Fruit fly (Drosophila melanogaster) whole organism, embryonic: ENCODE results near the gene CG7483.

Source experiments
- Awh ChIP-seq: fragments of 200-800 bp; sonication (Bioruptor generic); IDR thresholded peaks from 2 replicates; pipeline ENCODE4, ENCODE4 v1.3.6; 2022; ENCODE audit warnings: missing biosample characterization, missing genetic modification characterization
- CG11695 ChIP-seq: fragments of 200-800 bp; sonication (Bioruptor generic); IDR thresholded peaks from 3 replicates; pipeline ENCODE4 v1.3.6; 2022; ENCODE audit warnings: missing biosample characterization, missing genetic modification characterization
- CG12769 ChIP-seq: fragments of 200-800 bp; sonication (Bioruptor generic); optimal IDR thresholded peaks from 2 replicates; lab custom pipeline; 2019; ENCODE audit warnings: missing biosample characterization, mild to moderate bottlenecking, missing genetic modification characterization, moderate library complexity
- CG14710 ChIP-seq: fragments of 200-800 bp; sonication (Bioruptor generic); optimal IDR thresholded peaks from 3 replicates; lab custom pipeline; 2019; ENCODE audit warnings: missing biosample characterization, mild to moderate bottlenecking, missing genetic modification characterization, moderate library complexity
- CG16813 ChIP-seq: fragments of 200-800 bp; sonication (Bioruptor generic); IDR thresholded peaks from 3 replicates; pipeline ENCODE4 v1.3.6; 2022; ENCODE audit warnings: missing biosample characterization, missing genetic modification characterization; ENCODE audit not compliant: partially characterized antibody
- CG1792 ChIP-seq: fragments of 200-800 bp; sonication (Bioruptor generic); optimal IDR thresholded peaks from 2 replicates; lab custom pipeline; 2016; ENCODE audit warnings: missing biosample characterization, missing genetic modification characterization
- CG4282 ChIP-seq: fragments of 200-800 bp; sonication (Bioruptor generic); optimal IDR thresholded peaks from 2 replicates; lab custom pipeline; 2016; ENCODE audit warnings: missing biosample characterization, missing genetic modification characterization
- CG43689 ChIP-seq: fragments of 200-800 bp; sonication (Bioruptor generic); IDR thresholded peaks from 2 replicates; pipeline ENCODE4 v1.3.6; 2022; ENCODE audit warnings: missing biosample characterization, missing genetic modification characterization
- CG6854 ChIP-seq: fragments of 200-800 bp; sonication (Bioruptor generic); optimal IDR thresholded peaks from 3 replicates; lab custom pipeline; 2017; ENCODE audit warnings: missing biosample characterization, mild to moderate bottlenecking, missing genetic modification characterization
- CG7963 ChIP-seq: fragments of 200-800 bp; sonication (Bioruptor generic); IDR thresholded peaks from 3 replicates; pipeline ENCODE4 v1.3.6; 2022; ENCODE audit warnings: missing biosample characterization, missing genetic modification characterization; ENCODE audit not compliant: partially characterized antibody
- CG7987 ChIP-seq: fragments of 200-800 bp; sonication (Bioruptor generic); optimal IDR thresholded peaks from 2 replicates; lab custom pipeline; 2018; ENCODE audit warnings: missing biosample characterization, mild to moderate bottlenecking, missing genetic modification characterization, moderate library complexity
- CG8944 ChIP-seq: fragments of 200-800 bp; sonication (Bioruptor generic); optimal IDR thresholded peaks from 3 replicates; lab custom pipeline; 2016; ENCODE audit warnings: missing biosample characterization, missing genetic modification characterization
- CG9932 ChIP-seq: fragments of 200-800 bp; sonication (Bioruptor generic); IDR thresholded peaks from 2 replicates; pipeline ENCODE4 v1.3.6; 2022; ENCODE audit warnings: missing biosample characterization, missing genetic modification characterization
- D19A ChIP-seq: fragments of 200-800 bp; optimal IDR thresholded peaks from 3 replicates; lab custom pipeline; 2019; ENCODE audit warnings: missing biosample characterization, mild to moderate bottlenecking, missing genetic modification characterization, moderate library complexity
- Dad ChIP-seq: fragments of 200-800 bp; sonication (Bioruptor generic); optimal IDR thresholded peaks from 3 replicates; lab custom pipeline; 2016; ENCODE audit warnings: missing biosample characterization, missing genetic modification characterization
- Dek ChIP-seq: fragments of 200-800 bp; sonication (Bioruptor generic); optimal IDR thresholded peaks from 3 replicates; lab custom pipeline; 2019; ENCODE audit warnings: missing biosample characterization, mild to moderate bottlenecking, missing genetic modification characterization, moderate library complexity
- Ets65A ChIP-seq: fragments of 200-800 bp; sonication (Bioruptor generic); peaks from one replicate; lab custom pipeline; 2016; ENCODE audit warnings: missing biosample characterization, missing genetic modification characterization
- Fer3 ChIP-seq: fragments of 200-800 bp; sonication (Bioruptor generic); optimal IDR thresholded peaks from 2 replicates; lab custom pipeline; 2018; ENCODE audit warnings: missing biosample characterization, mild to moderate bottlenecking, missing genetic modification characterization, moderate library complexity
- Hr51 ChIP-seq, 2 experiments: fragments of 200-800 bp; sonication (Bioruptor generic); optimal IDR thresholded peaks; 2 replicates in 1 of 2; 3 replicates in 1 of 2; lab custom pipeline; 2016 to 2018; ENCODE audit warnings: missing biosample characterization in 2 of 2, missing genetic modification characterization in 2 of 2, mild to moderate bottlenecking in 1 of 2, moderate library complexity in 1 of 2
- Jarid2 ChIP-seq: fragments of 200-800 bp; sonication (Bioruptor generic); optimal IDR thresholded peaks from 3 replicates; lab custom pipeline; 2017; ENCODE audit warnings: mild to moderate bottlenecking, missing biosample characterization, missing genetic modification reagents, missing genetic modification characterization
- Max ChIP-seq: fragments of 200-800 bp; sonication (Bioruptor generic); optimal IDR thresholded peaks from 2 replicates; lab custom pipeline; 2016; ENCODE audit warnings: missing biosample characterization, mild to moderate bottlenecking, missing genetic modification characterization
- Med ChIP-seq: fragments of 200-800 bp; sonication (Bioruptor generic); peaks from one replicate; lab custom pipeline; 2016; ENCODE audit warnings: missing biosample characterization, missing genetic modification characterization, mild to moderate bottlenecking, inconsistent platforms, moderate library complexity
- Meics ChIP-seq: fragments of 200-800 bp; sonication (Bioruptor generic); optimal IDR thresholded peaks from 2 replicates; lab custom pipeline; 2017; ENCODE audit warnings: missing biosample characterization, mild to moderate bottlenecking, missing genetic modification characterization
- Myb ChIP-seq: fragments of 200-800 bp; sonication (Bioruptor generic); optimal IDR thresholded peaks from 2 replicates; lab custom pipeline; 2016; ENCODE audit warnings: missing biosample characterization, missing genetic modification characterization
- Optix ChIP-seq: fragments of 200-800 bp; sonication (Bioruptor generic); IDR thresholded peaks from 3 replicates; pipeline ENCODE4 v1.3.6; 2022; ENCODE audit warnings: missing biosample characterization, missing genetic modification characterization
- Poxn ChIP-seq: fragments of 200-800 bp; sonication (Bioruptor generic); IDR thresholded peaks from 2 replicates; pipeline ENCODE4 v1.3.6; 2022; ENCODE audit warnings: missing biosample characterization, missing genetic modification characterization
- Sox100B ChIP-seq: fragments of 200-800 bp; sonication (Bioruptor generic); optimal IDR thresholded peaks from 3 replicates; lab custom pipeline; 2018; ENCODE audit warnings: missing biosample characterization, mild to moderate bottlenecking, missing genetic modification characterization
- Sry-β ChIP-seq: fragments of 200-800 bp; sonication (Bioruptor generic); optimal IDR thresholded peaks from 2 replicates; lab custom pipeline; 2018; ENCODE audit warnings: missing biosample characterization, mild to moderate bottlenecking, missing genetic modification characterization, moderate library complexity
- chn ChIP-seq: fragments of 200-800 bp; sonication (Bioruptor generic); optimal IDR thresholded peaks from 2 replicates; lab custom pipeline; 2016; ENCODE audit warnings: missing biosample characterization, missing genetic modification characterization
- dmrt11E ChIP-seq: fragments of 200-800 bp; sonication (Bioruptor generic); optimal IDR thresholded peaks from 3 replicates; lab custom pipeline; 2018; ENCODE audit warnings: missing biosample characterization, mild to moderate bottlenecking, missing genetic modification characterization, moderate library complexity
- esg ChIP-seq: fragments of 200-800 bp; sonication (Bioruptor generic); conservative IDR thresholded peaks from 2 replicates; pipeline ENCODE4 v1.3.6; 2022; ENCODE audit warnings: missing biosample characterization, missing genetic modification characterization
- ewg ChIP-seq: fragments of 200-800 bp; sonication (Bioruptor generic); optimal IDR thresholded peaks from 3 replicates; lab custom pipeline; 2017; ENCODE audit warnings: mild to moderate bottlenecking, missing biosample characterization, missing genetic modification reagents, missing genetic modification characterization
- fd102C ChIP-seq: fragments of 200-800 bp; sonication (Bioruptor generic); optimal IDR thresholded peaks from 2 replicates; lab custom pipeline; 2018; ENCODE audit warnings: missing biosample characterization, mild to moderate bottlenecking, missing genetic modification characterization, moderate library complexity
- fd3F ChIP-seq: fragments of 200-800 bp; sonication (Bioruptor generic); optimal IDR thresholded peaks from 2 replicates; lab custom pipeline; 2018; ENCODE audit warnings: missing biosample characterization, mild to moderate bottlenecking, missing genetic modification characterization, moderate library complexity
- fd64A ChIP-seq: fragments of 200-800 bp; sonication (Bioruptor generic); optimal IDR thresholded peaks from 3 replicates; lab custom pipeline; 2018; ENCODE audit warnings: missing biosample characterization, mild to moderate bottlenecking, missing genetic modification characterization
- gcm ChIP-seq: fragments of 200-800 bp; sonication (Bioruptor generic); optimal IDR thresholded peaks from 2 replicates; lab custom pipeline; 2019; ENCODE audit warnings: missing biosample characterization, mild to moderate bottlenecking, missing genetic modification characterization, moderate library complexity
- insv ChIP-seq, 2 experiments: fragments of 200-800 bp; sonication (Bioruptor generic); optimal IDR thresholded peaks; 3 replicates each; lab custom pipeline; 2016 to 2018; ENCODE audit warnings: missing biosample characterization in 2 of 2, missing genetic modification characterization in 2 of 2
- jumu ChIP-seq: fragments of 200-800 bp; sonication (Bioruptor generic); optimal IDR thresholded peaks from 3 replicates; lab custom pipeline; 2016; ENCODE audit warnings: missing biosample characterization, missing genetic modification characterization
- ken ChIP-seq: fragments of 200-800 bp; sonication (Bioruptor generic); IDR thresholded peaks from 3 replicates; pipeline ENCODE4 v1.3.6; 2022; ENCODE audit warnings: missing biosample characterization, missing genetic modification characterization
- nerfin-2 ChIP-seq: fragments of 200-800 bp; sonication (Bioruptor generic); IDR thresholded peaks from 2 replicates; pipeline ENCODE4 v1.3.6; 2022; ENCODE audit warnings: missing biosample characterization, missing genetic modification characterization; ENCODE audit not compliant: partially characterized antibody
- oc ChIP-seq: fragments of 200-800 bp; sonication (Bioruptor generic); optimal IDR thresholded peaks from 2 replicates; lab custom pipeline; 2018; ENCODE audit warnings: missing biosample characterization, mild to moderate bottlenecking, missing genetic modification characterization, moderate library complexity
- odd ChIP-seq: fragments of 200-800 bp; sonication (Bioruptor generic); optimal IDR thresholded peaks from 2 replicates; lab custom pipeline; 2017; ENCODE audit warnings: missing biosample characterization, mild to moderate bottlenecking, missing genetic modification characterization
- otp ChIP-seq: fragments of 200-800 bp; sonication (Bioruptor generic); IDR thresholded peaks from 3 replicates; pipeline ENCODE4, ENCODE4 v1.3.6; 2022; ENCODE audit warnings: missing biosample characterization, missing genetic modification characterization
- pita ChIP-seq: fragments of 200-800 bp; sonication (Bioruptor generic); optimal IDR thresholded peaks from 2 replicates; lab custom pipeline; 2017; ENCODE audit warnings: missing biosample characterization, mild to moderate bottlenecking, missing genetic modification characterization
- sim ChIP-seq: fragments of 200-800 bp; sonication (Bioruptor generic); IDR thresholded peaks from 2 replicates; pipeline ENCODE4 v1.3.6; 2022; ENCODE audit warnings: missing biosample characterization, missing genetic modification characterization
- so ChIP-seq: fragments of 200-800 bp; sonication (Bioruptor generic); IDR thresholded peaks from 3 replicates; pipeline ENCODE4 v1.3.6; 2022; ENCODE audit warnings: missing biosample characterization, missing genetic modification characterization
- sug ChIP-seq: fragments of 200-800 bp; optimal IDR thresholded peaks from 2 replicates; lab custom pipeline; 2019; ENCODE audit warnings: missing biosample characterization, mild to moderate bottlenecking, missing genetic modification characterization, moderate library complexity
- tgo ChIP-seq: fragments of 200-800 bp; sonication (Bioruptor generic); IDR thresholded peaks from 3 replicates; pipeline ENCODE4 v1.3.6; 2022; ENCODE audit warnings: missing biosample characterization, missing genetic modification characterization
- unc-4 ChIP-seq: fragments of 200-800 bp; sonication (Bioruptor generic); IDR thresholded peaks from 2 replicates; pipeline ENCODE4 v1.3.6; 2022; ENCODE audit warnings: missing biosample characterization, missing genetic modification characterization; ENCODE audit not compliant: partially characterized antibody
- unpg ChIP-seq: fragments of 200-800 bp; sonication (Bioruptor generic); optimal IDR thresholded peaks from 3 replicates; lab custom pipeline; 2018; ENCODE audit warnings: missing biosample characterization, mild to moderate bottlenecking, missing genetic modification characterization, moderate library complexity

The CG7483 gene

DNA sequence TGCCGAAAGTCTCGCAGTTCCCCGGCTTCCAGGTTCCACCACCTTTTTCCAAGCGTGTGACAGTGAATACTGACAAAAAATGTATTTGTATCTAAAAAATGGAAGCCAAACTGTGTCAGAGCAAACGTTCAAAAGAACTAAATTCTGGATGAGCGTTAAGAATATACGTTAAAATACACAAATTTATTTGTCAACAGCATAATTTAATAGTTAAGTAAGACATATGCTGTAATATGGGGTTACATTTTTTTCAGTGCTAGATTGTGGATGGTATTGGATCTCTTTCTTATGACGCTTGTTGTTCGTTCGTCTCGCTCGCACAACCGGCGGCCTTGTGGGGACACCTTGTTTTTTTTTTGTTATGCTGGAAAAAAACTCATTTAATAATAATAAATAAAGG is 42.6 kb downstream of the CG7483 start (continued):
- TF ChIP-seq CG14710 (tag; lab: Kevin White, UChicago) (peak; percentile 80), Dek (tag; lab: Kevin White, UChicago) (peak; percentile 97), Sry-β (GFP tag; lab: Kevin White, UChicago) (no peak), Fer3 (tag; lab: Kevin White, UChicago) (peak; percentile 97), ken (GFP tag; lab: Robert Waterston, UW) (peak; percentile 90), unpg (GFP tag; lab: Kevin White, UChicago) (peak; percentile 97), sim (peak; percentile 82), CG12769 (tag; lab: Kevin White, UChicago) (peak; percentile 99), CG6854 (GFP tag; lab: Kevin White, UChicago) (peak; percentile 93), sug (tag; lab: Kevin White, UChicago) (peak; percentile 79), odd (GFP tag; lab: Kevin White, UChicago) (peak; percentile 90), oc (peak; percentile 93), chn (GFP tag; lab: Kevin White, UChicago) (peak; percentile 95), Myb (GFP tag; lab: Kevin White, UChicago) (peak; percentile 87), Poxn (peak; percentile 93), gcm (GFP tag; lab: Kevin White, UChicago) (peak; percentile 83), Sox100B (GFP tag; lab: Kevin White, UChicago) (peak; percentile 86), Ets65A (GFP tag; lab: Kevin White, UChicago) (peak; percentile 100), CG4282 (GFP tag; lab: Kevin White, UChicago) (peak; percentile 89), otp (GFP tag; lab: Robert Waterston, UW) (peak; percentile 83; the same call in 2 of the 3 replicates), jumu (GFP tag; lab: Kevin White, UChicago) (peak; percentile 94), fd102C (GFP tag; lab: Kevin White, UChicago) (no peak), Meics (GFP tag; lab: Kevin White, UChicago) (peak; percentile 99), CG43689 (GFP tag; lab: Robert Waterston, UW) (peak; percentile 76), CG7963 (no peak), Optix (GFP tag; lab: Robert Waterston, UW) (peak; percentile 55; the same call in 1 of the 3 replicates), tgo (peak; percentile 95), fd3F (peak; percentile 93), unc-4 (GFP tag; lab: Robert Waterston, UW) (no peak), Max (GFP tag; lab: Kevin White, UChicago) (peak; percentile 90), fd64A (GFP tag; lab: Kevin White, UChicago) (peak; percentile 66), pita (GFP tag; lab: Kevin White, UChicago) (no peak), Med (GFP tag; lab: Kevin White, UChicago) (peak; percentile 100), Jarid2 (peak; percentile 75), Awh (peak; percentile 90), D19A (peak; percentile 82), Dad (GFP tag; lab: Kevin White, UChicago) (peak; percentile 94), CG11695 (GFP tag; lab: Robert Waterston, UW) (peak; percentile 96), CG7987 (GFP tag; lab: Kevin White, UChicago) (peak; percentile 87), CG1792 (GFP tag; lab: Kevin White, UChicago) (peak; percentile 89), so (peak; percentile 90), nerfin-2 (GFP tag; lab: Robert Waterston, UW) (no peak), CG9932 (GFP tag; lab: Robert Waterston, UW) (peak; percentile 99), ewg (GFP tag; lab: Kevin White, UChicago) (peak; percentile 87), Hr51 (GFP tag; optimal IDR thresholded peaks at IDR 0.05; lab: Kevin White, UChicago) (peak; percentile 94 to 97), CG16813 (GFP tag; lab: Robert Waterston, UW) (no peak), esg (GFP tag; lab: Robert Waterston, UW) (peak; percentile 92), dmrt11E (tag; lab: Kevin White, UChicago) (peak; percentile 57), CG8944 (GFP tag; lab: Kevin White, UChicago) (peak; percentile 96), insv (GFP tag; optimal IDR thresholded peaks at IDR 0.05; lab: Kevin White, UChicago) (peak in 1 of 2 experiments; percentile 66)
